Worm (Caenorhabditis elegans): ENCODE measurements around the gene C14A6.6.

DNA sequence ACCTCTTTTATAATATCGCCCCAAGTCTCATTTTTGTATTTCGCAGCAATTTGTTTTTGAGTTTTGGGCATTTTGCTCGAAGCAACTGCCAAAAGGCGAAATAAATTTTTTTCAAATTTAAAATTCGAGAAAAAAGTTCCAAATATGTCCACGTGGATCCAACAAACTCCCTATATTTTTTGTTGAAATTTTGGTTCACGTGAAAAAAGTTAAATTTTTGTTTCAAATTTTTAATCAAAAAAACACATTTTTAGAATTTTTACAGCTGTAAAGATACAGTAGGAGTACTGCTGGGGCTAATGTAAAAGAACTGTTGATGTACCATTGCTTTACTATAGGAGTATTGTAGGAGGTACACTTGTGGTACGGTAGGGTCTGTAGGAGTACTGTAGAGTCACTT lies at the start of gene C14A6.6:
- TF ChIP-seq dao-5 (tag; optimal IDR thresholded peaks at IDR 0.05) = no peak
- no peak for TF ChIP-seq him-1 (tag; optimal IDR thresholded peaks at IDR 0.05)
- no peak for TF ChIP-seq W03F9.2 (tag; optimal IDR thresholded peaks at IDR 0.05)

Measured in whole organism, L4/young adult.